Fruit fly (Drosophila melanogaster): Measurements from ENCODE around the gene wuho.

wuho gene

dm6 chrX:6279629-6280073, 8.2 kb upstream of the wuho start, which contains the start of gene Ubi-p5E:
Gene Ubi-p5E (minus strand): TSS chrX:6279647.
- TF ChIP-seq Hr83 (GFP tag; optimal IDR thresholded peaks at IDR 0.05; ENCODE audit: poor library complexity, severe bottlenecking): peak; percentile 46
- TF ChIP-seq dsf (GFP tag; optimal IDR thresholded peaks at IDR 0.05; ENCODE audit: borderline replicate concordance): no peak

DNA sequence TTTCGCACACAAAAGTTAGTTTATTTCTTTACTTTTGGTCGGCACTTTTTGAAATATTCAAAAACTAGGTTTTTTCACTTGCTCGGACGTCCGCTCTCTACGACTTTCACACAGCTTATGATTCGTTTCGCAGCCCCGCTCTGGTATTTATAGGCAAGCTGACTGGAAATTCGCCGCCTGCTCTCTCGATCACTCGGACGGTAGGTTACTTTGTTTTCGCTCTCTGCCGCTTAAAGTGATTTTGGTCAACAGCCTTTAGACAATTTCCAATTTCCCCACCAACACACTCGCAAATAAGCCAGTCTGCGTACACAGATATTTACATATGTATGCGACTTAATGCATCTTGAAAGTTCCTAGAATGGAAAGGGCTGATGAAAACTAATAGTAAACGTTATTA, 4.4 kb upstream of the wuho start, which contains the start of gene CG11700:
Gene CG11700 (minus strand): TSS at position 106 of the 400 bp plus-strand sequence.
- no peak for TF ChIP-seq Rel (GFP tag; optimal IDR thresholded peaks at IDR 0.05)
- peak; percentile 43 for TF ChIP-seq Rel (tag; optimal IDR thresholded peaks at IDR 0.05)
- no peak for TF ChIP-seq pan (optimal IDR thresholded peaks at IDR 0.05)

DNA sequence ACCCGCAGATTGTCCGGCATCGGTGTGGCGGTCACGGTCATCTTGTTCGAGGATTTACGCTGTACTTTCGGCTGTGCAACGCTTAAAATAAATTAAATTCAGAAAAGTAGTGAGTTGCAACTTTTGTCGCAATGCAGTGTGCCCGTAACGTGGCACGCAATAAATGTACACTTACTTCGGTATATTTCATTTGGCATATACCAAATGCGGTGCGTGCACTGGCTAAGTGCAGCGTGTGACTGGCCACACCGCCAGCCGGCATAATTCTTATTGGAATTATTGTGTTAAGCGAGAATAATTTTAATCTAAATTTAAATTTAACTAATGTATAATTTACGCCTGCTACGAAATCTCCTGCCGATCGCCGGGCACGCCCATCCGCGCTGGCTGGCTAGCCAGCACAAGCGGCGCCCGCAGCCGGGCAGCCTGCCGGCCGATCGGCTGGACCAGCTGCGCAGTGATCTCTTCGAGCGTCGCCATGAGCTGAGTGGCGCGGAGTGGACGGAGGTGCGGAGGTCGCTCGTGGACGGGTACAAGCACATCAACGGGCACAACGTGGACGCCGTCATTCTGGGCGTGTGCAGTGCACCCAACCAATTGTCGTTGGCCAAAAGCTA, 3.3 kb downstream of the wuho start, which contains the start of the genes Rpt4 and mldr:
Gene Rpt4 (minus strand): TSS at position 163 of the 617 bp plus-strand sequence.
Gene mldr (plus strand): TSS at position 221 of the 617 bp plus-strand sequence.
- TF ChIP-seq Sp1 (GFP tag; optimal IDR thresholded peaks at IDR 0.05) (peak; percentile 18), jim (GFP tag; optimal IDR thresholded peaks at IDR 0.05) (no peak), Rel (GFP tag; optimal IDR thresholded peaks at IDR 0.05) (no peak), Rel (tag; optimal IDR thresholded peaks at IDR 0.05) (peak; percentile 53), Hr83 (GFP tag; optimal IDR thresholded peaks at IDR 0.05; ENCODE audit: poor library complexity, severe bottlenecking) (peak; percentile 5), dmrt93B (GFP tag; optimal IDR thresholded peaks at IDR 0.05) (no peak)

DNA sequence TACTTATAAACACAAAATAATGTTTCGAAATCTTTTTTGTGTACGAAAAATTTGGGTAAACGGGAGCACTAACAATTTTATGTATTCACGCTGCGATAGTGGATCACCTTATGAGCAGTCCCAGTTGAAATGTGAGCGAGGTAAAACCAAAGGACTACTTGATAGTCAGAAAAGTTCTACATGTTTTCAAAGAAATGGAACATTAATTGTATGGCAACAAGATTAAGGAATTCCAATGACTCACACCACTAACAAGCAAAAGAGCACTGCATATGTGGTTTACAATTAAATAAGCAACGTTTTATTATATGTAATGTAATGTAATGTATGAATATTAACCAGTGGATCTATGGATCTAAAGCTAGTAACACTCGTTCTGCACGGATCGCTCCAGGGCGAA, 6.3 kb downstream of the wuho start, which contains the start of gene CG15892:
Gene CG15892 (minus strand): TSS at position 101 of the 400 bp plus-strand sequence.
- no peak for TF ChIP-seq br (GFP tag; optimal IDR thresholded peaks at IDR 0.05)
- no peak for TF ChIP-seq Abd-B (GFP tag; optimal IDR thresholded peaks at IDR 0.05)
- TF ChIP-seq Sp1 (GFP tag; optimal IDR thresholded peaks at IDR 0.05): no peak
- no peak for TF ChIP-seq dl (GFP tag; optimal IDR thresholded peaks at IDR 0.05; ENCODE audit: insufficient read depth in 1 of 2, partially characterized antibody in 2 of 2)
- TF ChIP-seq woc (GFP tag; optimal IDR thresholded peaks at IDR 0.05): no peak
- TF ChIP-seq tai (GFP tag; optimal IDR thresholded peaks at IDR 0.05): no peak
- TF ChIP-seq foxo (GFP tag; optimal IDR thresholded peaks at IDR 0.05): no peak
- no peak for TF ChIP-seq rgr (GFP tag; optimal IDR thresholded peaks at IDR 0.05)
- no peak for TF ChIP-seq Mio (GFP tag; optimal IDR thresholded peaks at IDR 0.05)
- no peak for TF ChIP-seq usp (GFP tag; optimal IDR thresholded peaks at IDR 0.05)
- TF ChIP-seq Dfd (GFP tag; optimal IDR thresholded peaks at IDR 0.05): no peak
- no peak for TF ChIP-seq Jra (GFP tag; optimal IDR thresholded peaks at IDR 0.05)
- TF ChIP-seq CG32264 (GFP tag; optimal IDR thresholded peaks at IDR 0.05): no peak
- TF ChIP-seq dsf (GFP tag; optimal IDR thresholded peaks at IDR 0.05; ENCODE audit: borderline replicate concordance): no peak
- no peak for TF ChIP-seq Hnf4 (GFP tag; optimal IDR thresholded peaks at IDR 0.05)
- no peak for TF ChIP-seq fru (GFP tag; optimal IDR thresholded peaks at IDR 0.05)
- TF ChIP-seq pan (optimal IDR thresholded peaks at IDR 0.05): no peak
- TF ChIP-seq HLH106 (tag; optimal IDR thresholded peaks at IDR 0.05): no peak
- TF ChIP-seq Vsx2 (GFP tag; optimal IDR thresholded peaks at IDR 0.05; ENCODE audit: partially characterized antibody): no peak

DNA sequence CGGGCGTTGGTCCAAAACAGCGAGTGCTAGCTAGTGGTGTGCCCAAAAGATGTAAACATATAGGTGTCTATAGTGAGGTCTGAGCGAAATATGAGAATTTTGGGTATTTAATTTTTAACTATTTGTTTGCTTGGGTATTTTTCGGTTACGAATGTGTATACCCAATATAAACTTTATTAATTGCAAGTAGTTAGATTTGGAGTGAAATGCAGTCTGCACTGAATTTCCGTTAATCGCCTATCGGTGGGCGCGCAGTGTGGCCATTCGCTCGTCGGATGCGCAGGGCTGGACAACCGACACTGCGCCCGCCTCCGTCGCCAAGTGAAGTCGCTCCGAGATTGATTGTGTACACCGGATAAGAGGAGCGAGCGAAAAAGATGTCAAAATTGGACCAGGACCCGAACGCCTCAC, 7.2 kb downstream of the wuho start, which contains the start of the genes CG15891 and CG3815:
Gene CG15891 (minus strand): TSS at position 217 of the 411 bp plus-strand sequence.
Gene CG3815 (plus strand): TSS at position 261 of the 411 bp plus-strand sequence.
- TF ChIP-seq CrebA (GFP tag; optimal IDR thresholded peaks at IDR 0.05; ENCODE audit: borderline replicate concordance) (no peak), HLH106 (tag; optimal IDR thresholded peaks at IDR 0.05) (peak; percentile 77), Vsx2 (GFP tag; optimal IDR thresholded peaks at IDR 0.05; ENCODE audit: partially characterized antibody) (no peak), Dif (GFP tag; optimal IDR thresholded peaks at IDR 0.05; ENCODE audit: partially characterized antibody) (no peak), jim (GFP tag; optimal IDR thresholded peaks at IDR 0.05) (no peak), Jra (GFP tag; optimal IDR thresholded peaks at IDR 0.05) (no peak), woc (GFP tag; optimal IDR thresholded peaks at IDR 0.05) (no peak), Abd-B (GFP tag; optimal IDR thresholded peaks at IDR 0.05) (no peak), N (GFP tag; optimal IDR thresholded peaks at IDR 0.05) (no peak), sage (GFP tag; optimal IDR thresholded peaks at IDR 0.05) (no peak), CG32264 (GFP tag; optimal IDR thresholded peaks at IDR 0.05) (no peak), GATAd (GFP tag; optimal IDR thresholded peaks at IDR 0.05) (no peak), rgr (GFP tag; optimal IDR thresholded peaks at IDR 0.05) (peak; percentile 51), dl (GFP tag; optimal IDR thresholded peaks at IDR 0.05; ENCODE audit: insufficient read depth in 1 of 2, partially characterized antibody in 2 of 2) (no peak), brk (GFP tag; optimal IDR thresholded peaks at IDR 0.05) (no peak), dmrt93B (GFP tag; optimal IDR thresholded peaks at IDR 0.05) (no peak), ey (GFP tag; optimal IDR thresholded peaks at IDR 0.05) (peak; percentile 22), Hnf4 (GFP tag; optimal IDR thresholded peaks at IDR 0.05) (no peak), dsf (GFP tag; optimal IDR thresholded peaks at IDR 0.05; ENCODE audit: borderline replicate concordance) (no peak), Rel (GFP tag; optimal IDR thresholded peaks at IDR 0.05) (no peak), Rel (tag; optimal IDR thresholded peaks at IDR 0.05) (peak; percentile 43), fru (GFP tag; optimal IDR thresholded peaks at IDR 0.05) (no peak), OdsH (GFP tag; optimal IDR thresholded peaks at IDR 0.05) (no peak), Dfd (GFP tag; optimal IDR thresholded peaks at IDR 0.05) (no peak), h (GFP tag; optimal IDR thresholded peaks at IDR 0.05) (peak; percentile 57), tai (GFP tag; optimal IDR thresholded peaks at IDR 0.05) (no peak), sv (GFP tag; optimal IDR thresholded peaks at IDR 0.05) (no peak), Sp1 (GFP tag; optimal IDR thresholded peaks at IDR 0.05) (peak; percentile 71), Hr83 (GFP tag; optimal IDR thresholded peaks at IDR 0.05; ENCODE audit: poor library complexity, severe bottlenecking) (no peak), Myc (optimal IDR thresholded peaks at IDR 0.05) (peak; percentile 99), Mio (GFP tag; optimal IDR thresholded peaks at IDR 0.05) (no peak), lola (GFP tag; optimal IDR thresholded peaks at IDR 0.05) (no peak), CG9705 (GFP tag; optimal IDR thresholded peaks at IDR 0.05) (peak; percentile 49), usp (GFP tag; optimal IDR thresholded peaks at IDR 0.05) (no peak)

Data from whole organism, wandering third instar larva.